Worm (Caenorhabditis elegans) whole organism, young adult: ENCODE data around the gene his-73.

Experiments used
- C06A6.2 ChIP-seq: fragments of 200-800 bp; sonication (Bioruptor generic); conservative IDR thresholded peaks from 2 replicates; pipeline ENCODE4 v1.3.6; 2022; ENCODE audit warnings: missing genetic modification characterization, missing compliant biosample characterization
- F10E7.11 ChIP-seq: sonication (generic microtip); optimal IDR thresholded peaks from 2 replicates; lab custom pipeline; 2017; ENCODE audit warnings: mild to moderate bottlenecking, missing genetic modification characterization, moderate library complexity, missing compliant biosample characterization
- F23B12.7 ChIP-seq: sonication (generic microtip); optimal IDR thresholded peaks from 2 replicates; lab custom pipeline; 2017; ENCODE audit warnings: missing genetic modification characterization, mild to moderate bottlenecking, missing compliant biosample characterization, antibody characterized with exemption, moderate library complexity; ENCODE audit not compliant: insufficient read depth
- F49E8.2 ChIP-seq: sonication (generic microtip); optimal IDR thresholded peaks from 3 replicates; lab custom pipeline; 2017; ENCODE audit warnings: missing genetic modification characterization, mild to moderate bottlenecking, missing compliant biosample characterization, antibody characterized with exemption, moderate library complexity; ENCODE audit not compliant: insufficient read depth
- Y53G8AR.9 ChIP-seq: fragments of 200-800 bp; sonication (Bioruptor generic); conservative IDR thresholded peaks from 2 replicates; pipeline ENCODE4 v1.3.6; 2022; ENCODE audit warnings: missing genetic modification reagents, missing genetic modification characterization, missing compliant biosample characterization
- ZK185.1 ChIP-seq: sonication (generic microtip); optimal IDR thresholded peaks from 2 replicates; lab custom pipeline; 2016; ENCODE audit warnings: mild to moderate bottlenecking, missing genetic modification characterization, missing compliant biosample characterization; ENCODE audit not compliant: poor library complexity, severe bottlenecking
- ccch-3 ChIP-seq: fragments of 200-800 bp; sonication (Bioruptor generic); optimal IDR thresholded peaks from 2 replicates; lab custom pipeline; 2018; ENCODE audit warnings: mild to moderate bottlenecking, missing genetic modification characterization, missing compliant biosample characterization
- ceh-100 ChIP-seq: fragments of 200-800 bp; sonication (Bioruptor generic); IDR thresholded peaks from 2 replicates; pipeline ENCODE4 v1.3.6; 2022; ENCODE audit warnings: missing genetic modification reagents, missing genetic modification characterization, missing compliant biosample characterization
- dox-1 ChIP-seq: fragments of 200-800 bp; sonication (Bioruptor generic); IDR thresholded peaks from 2 replicates; pipeline ENCODE4 v1.3.6; 2022; ENCODE audit warnings: missing genetic modification reagents, missing genetic modification characterization, missing compliant biosample characterization
- hrde-1 ChIP-seq: sonication (generic microtip); optimal IDR thresholded peaks from 2 replicates; lab custom pipeline; 2016; ENCODE audit warnings: missing genetic modification characterization, mild to moderate bottlenecking, missing compliant biosample characterization, moderate library complexity, missing genotype, missing genetic modification reagents, borderline replicate concordance
- let-607 ChIP-seq, 2 experiments: fragments of 200-800 bp in 1 of 2; sonication (Bioruptor generic) in 1 of 2; sonication (generic microtip) in 1 of 2; optimal IDR thresholded peaks; 2 replicates each; lab custom pipeline; 2016 to 2018; ENCODE audit warnings: mild to moderate bottlenecking in 2 of 2, missing compliant biosample characterization in 2 of 2, missing genetic modification characterization in 2 of 2, moderate library complexity in 2 of 2, missing genotype in 1 of 2
- lin-26 ChIP-seq: fragments of 200-800 bp; sonication (Bioruptor generic); IDR thresholded peaks from 2 replicates; pipeline ENCODE4 v1.3.6; 2022; ENCODE audit warnings: missing genetic modification reagents, missing genetic modification characterization, missing compliant biosample characterization
- lsy-27 ChIP-seq: sonication (generic microtip); optimal IDR thresholded peaks from 2 replicates; lab custom pipeline; 2017; ENCODE audit warnings: missing genetic modification characterization, mild to moderate bottlenecking, missing compliant biosample characterization, antibody characterized with exemption, missing genotype, borderline replicate concordance; ENCODE audit not compliant: insufficient read depth
- madf-3 ChIP-seq: fragments of 200-800 bp; sonication (Bioruptor generic); IDR thresholded peaks from 2 replicates; pipeline ENCODE4 v1.3.6; 2022; ENCODE audit warnings: missing genetic modification reagents, missing genetic modification characterization, missing compliant biosample characterization
- madf-6 ChIP-seq: fragments of 200-800 bp; sonication (Bioruptor generic); IDR thresholded peaks from 2 replicates; pipeline ENCODE4 v1.3.6; 2022; ENCODE audit warnings: missing genetic modification reagents, missing genetic modification characterization, missing compliant biosample characterization
- mcd-1 ChIP-seq: fragments of 200-800 bp; sonication (Bioruptor generic); IDR thresholded peaks from 2 replicates; pipeline ENCODE4 v1.3.6; 2022; ENCODE audit warnings: missing genetic modification reagents, missing genetic modification characterization, missing compliant biosample characterization
- mel-28 ChIP-seq: sonication (generic microtip); optimal IDR thresholded peaks from 2 replicates; lab custom pipeline; 2016; ENCODE audit warnings: borderline replicate concordance, mild to moderate bottlenecking, missing genetic modification characterization, missing compliant biosample characterization
- mxl-1 ChIP-seq: sonication (generic microtip); optimal IDR thresholded peaks from 2 replicates; lab custom pipeline; 2016; ENCODE audit warnings: missing genetic modification characterization, missing compliant biosample characterization
- nfya-2 ChIP-seq: fragments of 200-800 bp; sonication (Bioruptor generic); IDR thresholded peaks from 2 replicates; pipeline ENCODE4 v1.3.6; 2022; ENCODE audit warnings: missing genetic modification reagents, missing genetic modification characterization, missing compliant biosample characterization
- nfyb-1 ChIP-seq: fragments of 200-800 bp; sonication (Bioruptor generic); IDR thresholded peaks from 2 replicates; pipeline ENCODE4 v1.3.6; 2022; ENCODE audit warnings: missing genetic modification reagents, missing genetic modification characterization, missing compliant biosample characterization
- rcor-1 ChIP-seq: fragments of 200-800 bp; sonication (Bioruptor generic); IDR thresholded peaks from 2 replicates; pipeline ENCODE4 v1.3.6; 2022; ENCODE audit warnings: missing genetic modification reagents, missing genetic modification characterization, missing compliant biosample characterization
- sea-2 ChIP-seq: fragments of 200-800 bp; sonication (Bioruptor generic); IDR thresholded peaks from 2 replicates; pipeline ENCODE4 v1.3.6; 2022; ENCODE audit warnings: missing genetic modification characterization, missing compliant biosample characterization
- somi-1 ChIP-seq: fragments of 200-800 bp; sonication (Bioruptor generic); optimal IDR thresholded peaks from 2 replicates; lab custom pipeline; 2018; ENCODE audit warnings: mild to moderate bottlenecking, missing genetic modification characterization, missing compliant biosample characterization
- tbp1 ChIP-seq: fragments of 200-800 bp; sonication (Bioruptor generic); optimal IDR thresholded peaks from 2 replicates; lab custom pipeline; 2018; ENCODE audit warnings: mild to moderate bottlenecking, missing genetic modification characterization, missing compliant biosample characterization
- ztf-18 ChIP-seq: sonication (generic microtip); optimal IDR thresholded peaks from 2 replicates; lab custom pipeline; 2016; ENCODE audit warnings: missing genotype, mild to moderate bottlenecking, missing genetic modification characterization, missing compliant biosample characterization
- ztf-25 ChIP-seq: fragments of 200-800 bp; sonication (Bioruptor generic); IDR thresholded peaks from 2 replicates; pipeline ENCODE4 v1.3.6; 2022; ENCODE audit warnings: missing genetic modification reagents, missing genetic modification characterization, missing compliant biosample characterization
- ztf-26 ChIP-seq: sonication (generic microtip); optimal IDR thresholded peaks from 2 replicates; lab custom pipeline; 2017; ENCODE audit warnings: missing genetic modification characterization, missing compliant biosample characterization

Gene his-73

DNA sequence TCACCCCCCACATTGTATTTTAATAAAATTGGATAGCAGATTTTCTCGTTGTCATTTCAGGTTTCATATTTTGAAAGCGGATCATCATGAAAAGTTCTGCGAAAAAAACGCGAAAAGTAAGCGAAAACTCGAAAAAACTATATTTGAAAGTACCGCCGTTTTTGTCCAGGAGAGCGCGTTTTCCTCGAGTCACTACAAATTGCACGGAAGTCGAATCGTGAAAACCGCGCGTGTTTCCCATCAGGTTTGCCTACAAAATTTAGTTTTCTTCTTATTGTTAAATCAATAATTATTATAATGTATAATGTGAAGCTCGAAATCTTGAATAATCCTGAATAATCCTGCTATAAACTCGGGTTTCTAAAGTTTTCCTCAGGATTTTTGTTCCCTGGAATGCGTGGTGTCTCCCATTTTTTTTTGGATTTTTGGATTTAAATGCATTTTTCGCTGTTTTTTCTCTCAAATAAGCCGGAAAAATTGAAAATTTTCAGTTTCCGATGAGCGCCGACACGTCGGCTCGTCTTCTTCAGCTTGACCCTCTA, 16.2 kb downstream of the his-73 start, which contains the start of gene btf-1 (continued):
- TF ChIP-seq nfyb-1 (GFP tag; lab: Robert Waterston, UW), result peak; percentile 81
- TF ChIP-seq C06A6.2, result peak; percentile 55; the same call in 1 of the 2 replicates
- TF ChIP-seq F10E7.11, result peak; percentile 72
- TF ChIP-seq rcor-1, result 0 out of 2 replicates have a peak, but pooled peaks have one; percentile 36
- peak; percentile 57 for TF ChIP-seq ztf-18 (tag; lab: Kevin White, UChicago)

DNA sequence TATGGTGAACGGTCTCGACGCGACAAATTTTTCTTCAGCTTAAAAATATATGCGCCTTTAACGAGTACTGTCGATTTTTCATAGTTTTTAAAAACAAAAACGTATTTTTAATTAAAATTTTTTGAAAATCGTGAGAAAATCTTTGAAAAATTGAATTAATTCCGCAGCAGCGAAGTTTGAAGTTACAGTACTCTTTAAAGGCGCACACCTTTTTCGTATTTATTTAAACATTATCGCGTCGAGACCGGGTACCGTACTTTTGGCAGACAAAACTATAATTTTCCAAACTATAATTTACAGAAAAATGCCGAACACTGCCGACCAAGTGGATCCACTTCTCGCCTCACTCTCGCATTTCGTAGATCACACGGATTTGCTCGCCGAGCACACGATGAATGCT, 32.3 kb downstream of the his-73 start, which contains the start of gene F15D4.2:
Gene F15D4.2 (plus strand): TSS at position 301 of the 400 bp plus-strand sequence.
- TF ChIP-seq lin-26 (GFP tag; lab: Robert Waterston, UW) (no peak), Y53G8AR.9 (GFP tag; lab: Robert Waterston, UW) (no peak), F49E8.2 (tag; lab: Kevin White, UChicago) (no peak), lsy-27 (tag; lab: Kevin White, UChicago) (no peak), mel-28 (tag; lab: Kevin White, UChicago) (no peak), dox-1 (GFP tag; lab: Robert Waterston, UW) (no peak), let-607 (tag; optimal IDR thresholded peaks at IDR 0.05; lab: Kevin White, UChicago) (no peak), ceh-100 (GFP tag; lab: Robert Waterston, UW) (no peak), somi-1 (GFP tag; lab: Kevin White, UChicago) (no peak), hrde-1 (tag; lab: Kevin White, UChicago) (no peak)

DNA sequence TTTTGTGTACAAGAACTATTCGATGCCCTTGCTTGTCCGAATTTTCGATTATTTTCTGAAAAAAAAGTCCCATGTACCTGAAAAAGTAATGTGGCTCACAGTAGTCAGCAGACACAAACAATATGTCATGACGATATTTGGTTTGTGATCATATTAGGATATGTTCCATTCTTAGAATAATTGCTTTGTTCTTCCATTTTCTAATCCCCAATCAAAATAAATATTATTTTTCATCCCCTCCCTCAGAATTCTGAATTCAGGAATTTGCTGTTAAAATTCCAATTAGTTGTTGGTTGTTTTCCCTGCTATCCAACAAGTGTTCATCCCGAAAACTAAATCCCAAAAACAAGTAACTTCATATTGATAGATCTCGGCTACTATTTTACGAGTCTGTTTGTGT, 35.9 kb downstream of the his-73 start:
- TF ChIP-seq mcd-1 (GFP tag; lab: Robert Waterston, UW) (no peak), ZK185.1 (no peak), ccch-3 (GFP tag; lab: Kevin White, UChicago) (no peak), ztf-26 (no peak), tbp1 (GFP tag; lab: Kevin White, UChicago) (no peak), F23B12.7 (no peak), nfya-2 (GFP tag; lab: Robert Waterston, UW) (no peak), madf-6 (GFP tag; lab: Robert Waterston, UW) (no peak), ztf-25 (GFP tag; lab: Robert Waterston, UW) (no peak)

DNA sequence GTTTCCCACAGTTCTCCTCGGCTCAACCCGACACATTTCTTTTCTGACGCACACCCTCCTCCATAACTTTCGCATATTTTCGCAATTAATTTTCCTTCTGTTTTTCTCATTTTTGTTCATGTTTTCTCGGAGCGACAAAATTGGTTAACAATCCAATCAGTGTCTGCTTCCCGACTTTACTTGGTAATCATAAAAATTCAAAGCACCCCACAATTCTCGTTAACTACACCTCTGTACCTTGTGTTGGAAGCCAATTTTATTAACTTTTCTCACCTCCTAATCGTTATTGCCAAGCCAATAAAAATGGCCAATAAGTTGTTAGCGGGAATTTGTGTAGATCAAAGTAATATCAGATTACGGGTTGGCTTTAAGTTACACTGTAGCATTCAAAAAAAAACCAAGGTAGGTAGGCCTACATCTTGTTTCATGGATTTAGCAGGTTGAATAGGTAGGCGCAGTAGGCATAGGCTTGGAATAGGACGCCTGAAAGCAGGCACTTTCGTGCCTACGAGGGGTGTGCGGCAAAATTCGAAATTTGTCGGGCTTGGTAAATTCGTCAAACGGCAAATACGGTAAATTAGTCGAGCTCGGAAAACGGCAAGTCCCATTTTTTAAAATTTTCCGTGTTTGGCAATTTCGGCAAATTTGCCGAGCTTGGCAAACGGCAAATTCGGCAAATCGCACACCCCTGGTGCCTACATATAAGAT, 47.1 kb downstream of the his-73 start:
- no peak for TF ChIP-seq mxl-1 (tag; lab: Kevin White, UChicago)
- TF ChIP-seq madf-3 (GFP tag; lab: Robert Waterston, UW), result 0 out of 2 replicates have a peak, but pooled peaks have one; percentile 32
- TF ChIP-seq sea-2 (GFP tag; lab: Robert Waterston, UW), result no peak
